Worm (Caenorhabditis elegans) whole organism, midembryonic: Measurements from ENCODE around the gene F54D12.10.

Experiments
- T22C8.4 ChIP-seq: fragments of 200-800 bp; sonication (Bioruptor generic); IDR thresholded peaks from 2 replicates; pipeline ENCODE4 v1.3.6; 2022; ENCODE audit warnings: missing genetic modification characterization, missing compliant biosample characterization
- cog-1 ChIP-seq: sonication (generic microtip); optimal IDR thresholded peaks from 2 replicates; lab custom pipeline; 2016; ENCODE audit warnings: missing genetic modification characterization, missing compliant biosample characterization
- flt-1 ChIP-seq: fragments of 200-800 bp; sonication (Bioruptor generic); IDR thresholded peaks from 2 replicates; pipeline ENCODE4 v1.3.6; 2022; ENCODE audit warnings: missing genetic modification characterization, missing compliant biosample characterization
- klf-2 ChIP-seq: fragments of 200-800 bp; sonication (Bioruptor generic); conservative IDR thresholded peaks from 2 replicates; pipeline ENCODE4 v1.3.6; 2022; ENCODE audit warnings: missing genetic modification reagents, missing genetic modification characterization, missing compliant biosample characterization
- med-1 ChIP-seq: sonication (generic microtip); optimal IDR thresholded peaks from 2 replicates; lab custom pipeline; 2017; ENCODE audit warnings: missing genetic modification characterization, mild to moderate bottlenecking, missing compliant biosample characterization, antibody characterized with exemption, missing genetic modification reagents; ENCODE audit not compliant: insufficient read depth
- ref-1 ChIP-seq: fragments of 200-800 bp; sonication (Bioruptor generic); conservative IDR thresholded peaks from 2 replicates; pipeline ENCODE4 v1.3.6; 2022; ENCODE audit warnings: missing genetic modification reagents, missing genetic modification characterization, missing compliant biosample characterization
- tab-1 ChIP-seq: fragments of 200-800 bp; sonication (Bioruptor generic); IDR thresholded peaks from 2 replicates; pipeline ENCODE4 v1.3.6; 2022; ENCODE audit warnings: missing genetic modification characterization, missing compliant biosample characterization
- ztf-23 ChIP-seq: fragments of 200-800 bp; sonication (Bioruptor generic); IDR thresholded peaks from 2 replicates; pipeline ENCODE4 v1.3.6; 2022; ENCODE audit warnings: missing genetic modification reagents, missing genetic modification characterization, missing compliant biosample characterization
- ztf-29 ChIP-seq: fragments of 200-800 bp; sonication (Bioruptor generic); IDR thresholded peaks from 2 replicates; pipeline ENCODE4 v1.3.6; 2022; ENCODE audit warnings: missing genetic modification reagents, missing genetic modification characterization, missing compliant biosample characterization

The F54D12.10 gene

DNA sequence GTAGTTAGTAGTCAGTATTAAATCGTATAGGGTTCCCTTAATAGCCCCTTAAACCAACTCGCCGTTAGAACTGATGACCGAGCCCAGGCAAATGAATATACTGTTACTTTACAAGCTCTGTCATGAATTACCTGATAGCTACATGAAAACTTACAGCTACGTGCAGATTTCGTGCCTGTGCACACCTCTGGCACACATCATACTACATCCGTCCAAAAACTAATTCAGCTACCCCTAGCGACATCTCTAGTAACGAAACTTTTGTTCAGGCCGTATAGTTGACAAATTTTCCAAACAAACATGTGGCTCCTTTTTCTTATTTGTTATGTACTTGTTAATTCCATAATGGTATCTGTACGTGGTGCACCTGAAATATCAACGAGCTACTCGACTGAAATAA, 21.9 kb upstream of the F54D12.10 start, which contains the start of gene F54D12.1:
Gene F54D12.1, plus strand, starts transcription at position 301 of the 400 bp plus-strand sequence.
- TF ChIP-seq ztf-29 (GFP tag; lab: Robert Waterston, UW) (no peak), cog-1 (no peak), klf-2 (no peak), ztf-23 (GFP tag; lab: Robert Waterston, UW) (no peak), T22C8.4 (GFP tag; lab: Robert Waterston, UW) (no peak), med-1 (GFP tag; lab: Kevin White, UChicago) (no peak), ref-1 (no peak), flt-1 (no peak), tab-1 (GFP tag; lab: Robert Waterston, UW) (no peak)

DNA sequence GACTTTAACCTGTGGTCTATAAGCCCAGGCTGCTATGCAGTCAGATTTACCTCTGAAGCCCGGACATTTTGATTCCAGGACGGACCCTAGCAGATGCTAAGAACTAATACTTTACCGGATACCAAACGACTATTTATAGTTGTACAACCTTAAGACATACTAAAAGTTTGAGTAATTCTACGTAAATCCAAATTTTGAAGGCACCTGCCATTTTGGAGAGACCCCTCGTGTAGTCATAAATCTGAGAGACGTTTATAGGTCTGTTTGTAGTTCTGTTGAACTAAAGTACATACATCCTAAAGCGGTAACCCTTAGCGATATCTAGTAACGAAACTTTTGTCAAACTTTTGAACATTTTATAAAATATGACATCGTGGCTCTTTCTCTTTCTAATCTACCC, 20.2 kb upstream of the F54D12.10 start, which contains the start of gene F54D12.2:
Gene F54D12.2, plus strand, starts transcription at position 301 of the 400 bp plus-strand sequence.
- TF ChIP-seq ref-1 (no peak), cog-1 (no peak), T22C8.4 (GFP tag; lab: Robert Waterston, UW) (no peak), ztf-23 (GFP tag; lab: Robert Waterston, UW) (no peak), med-1 (GFP tag; lab: Kevin White, UChicago) (no peak), tab-1 (GFP tag; lab: Robert Waterston, UW) (no peak), ztf-29 (GFP tag; lab: Robert Waterston, UW) (no peak), flt-1 (no peak), klf-2 (no peak)

DNA sequence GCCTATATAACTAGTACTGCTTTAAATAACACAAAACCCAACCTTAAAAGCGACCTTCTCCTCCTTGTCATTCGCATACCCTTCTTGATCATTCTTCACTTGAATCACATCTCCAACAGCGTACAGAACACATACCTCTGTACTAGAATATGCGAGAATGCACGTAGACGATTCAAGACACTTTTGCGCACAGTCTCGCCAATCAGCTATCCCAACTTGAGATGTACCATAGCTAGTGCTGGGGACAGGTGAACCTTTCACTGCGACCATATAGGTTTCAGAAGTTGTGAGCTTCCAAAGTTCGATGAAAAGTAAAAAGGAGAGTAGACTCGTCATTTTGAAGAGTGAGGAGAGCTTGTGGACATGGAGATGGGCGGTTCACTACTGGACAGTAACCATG, 19.5 kb upstream of the F54D12.10 start, which contains the start of gene F54D12.8:
Gene F54D12.8, minus strand, starts transcription at position 336 of the 400 bp plus-strand sequence.
- TF ChIP-seq ztf-29 (GFP tag; lab: Robert Waterston, UW) (no peak), med-1 (GFP tag; lab: Kevin White, UChicago) (no peak), ztf-23 (GFP tag; lab: Robert Waterston, UW) (no peak), tab-1 (GFP tag; lab: Robert Waterston, UW) (no peak), ref-1 (no peak), flt-1 (no peak), T22C8.4 (GFP tag; lab: Robert Waterston, UW) (no peak), cog-1 (no peak), klf-2 (no peak)

DNA sequence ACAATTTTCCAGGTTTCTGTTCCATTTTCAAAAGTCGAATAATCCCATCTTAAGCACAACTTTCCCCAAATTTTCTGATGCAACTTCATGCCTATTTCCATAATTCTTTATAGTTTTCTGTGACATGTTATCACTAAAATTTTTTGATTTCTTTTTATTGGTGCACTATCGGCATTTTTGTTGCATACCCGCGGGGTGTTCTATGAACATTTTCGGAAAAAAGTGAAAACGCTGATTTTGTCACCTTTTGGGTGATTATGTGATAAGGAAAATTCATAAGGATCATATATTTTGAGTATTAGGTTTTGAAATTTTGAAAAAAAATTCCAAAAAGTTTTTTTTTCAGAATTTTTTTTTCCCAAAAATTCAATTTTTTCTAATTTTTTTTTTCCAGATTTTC, 8.3 kb upstream of the F54D12.10 start, which contains the start of gene aat-7:
Gene aat-7, plus strand, starts transcription at position 393 of the 400 bp plus-strand sequence.
- TF ChIP-seq med-1 (GFP tag; lab: Kevin White, UChicago) (no peak), cog-1 (no peak), ref-1 (no peak), tab-1 (GFP tag; lab: Robert Waterston, UW) (no peak), klf-2 (no peak), flt-1 (no peak), ztf-29 (GFP tag; lab: Robert Waterston, UW) (no peak), ztf-23 (GFP tag; lab: Robert Waterston, UW) (no peak), T22C8.4 (GFP tag; lab: Robert Waterston, UW) (no peak)

DNA sequence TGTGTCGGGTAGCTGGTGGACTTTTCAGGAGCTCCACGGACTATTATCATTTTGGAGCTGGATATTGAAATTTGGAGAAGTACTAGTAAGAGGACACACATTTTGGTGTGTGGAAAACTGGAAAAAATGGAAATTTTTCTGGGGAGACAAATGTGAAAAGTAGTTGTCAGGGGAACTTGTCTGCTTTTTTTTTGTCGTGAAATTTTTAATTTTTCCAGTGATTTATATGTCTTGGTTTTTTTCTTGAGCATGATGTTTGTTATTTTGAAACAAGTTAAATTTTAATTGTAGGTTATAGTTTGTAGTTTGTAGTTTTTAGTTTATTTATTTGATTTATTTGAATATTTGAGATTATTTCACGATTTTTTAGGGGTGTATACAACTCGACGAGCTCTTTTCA, 7.1 kb upstream of the F54D12.10 start, which contains the start of gene F54D12.7:
Gene F54D12.7, minus strand, starts transcription at position 101 of the 400 bp plus-strand sequence.
- TF ChIP-seq ztf-23 (GFP tag; lab: Robert Waterston, UW) = no peak
- no peak for TF ChIP-seq ref-1
- no peak for TF ChIP-seq tab-1 (GFP tag; lab: Robert Waterston, UW)
- TF ChIP-seq ztf-29 (GFP tag; lab: Robert Waterston, UW) = no peak
- TF ChIP-seq flt-1 = no peak
- TF ChIP-seq klf-2 = no peak
- TF ChIP-seq med-1 (GFP tag; lab: Kevin White, UChicago) = no peak
- no peak for TF ChIP-seq T22C8.4 (GFP tag; lab: Robert Waterston, UW)
- no peak for TF ChIP-seq cog-1

DNA sequence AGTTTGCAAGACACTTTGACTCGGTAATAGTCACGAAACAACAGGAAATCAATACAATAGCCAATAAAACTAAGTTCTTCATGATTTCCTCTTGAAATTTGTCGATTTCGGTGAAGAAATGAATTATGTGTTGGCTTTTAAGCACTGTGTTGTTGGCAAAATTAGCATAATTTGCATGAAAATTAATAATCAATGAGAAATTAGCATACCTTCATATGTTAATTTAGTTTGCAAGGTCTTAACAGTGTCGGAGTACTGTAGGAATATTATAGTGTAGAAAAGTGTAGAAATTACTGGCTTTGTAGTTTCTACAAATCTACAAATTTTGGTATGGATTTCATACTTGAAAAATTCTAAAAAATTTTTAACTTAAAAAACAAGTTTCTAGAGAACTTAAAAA, 3.5 kb upstream of the F54D12.10 start, which contains the start of gene F54D12.9:
Gene F54D12.9, minus strand, starts transcription at position 101 of the 400 bp plus-strand sequence.
- no peak for TF ChIP-seq med-1 (GFP tag; lab: Kevin White, UChicago)
- TF ChIP-seq klf-2 = no peak
- no peak for TF ChIP-seq flt-1
- TF ChIP-seq tab-1 (GFP tag; lab: Robert Waterston, UW) = no peak
- no peak for TF ChIP-seq ztf-29 (GFP tag; lab: Robert Waterston, UW)
- TF ChIP-seq ztf-23 (GFP tag; lab: Robert Waterston, UW) = no peak
- TF ChIP-seq cog-1 = no peak
- no peak for TF ChIP-seq ref-1
- no peak for TF ChIP-seq T22C8.4 (GFP tag; lab: Robert Waterston, UW)

DNA sequence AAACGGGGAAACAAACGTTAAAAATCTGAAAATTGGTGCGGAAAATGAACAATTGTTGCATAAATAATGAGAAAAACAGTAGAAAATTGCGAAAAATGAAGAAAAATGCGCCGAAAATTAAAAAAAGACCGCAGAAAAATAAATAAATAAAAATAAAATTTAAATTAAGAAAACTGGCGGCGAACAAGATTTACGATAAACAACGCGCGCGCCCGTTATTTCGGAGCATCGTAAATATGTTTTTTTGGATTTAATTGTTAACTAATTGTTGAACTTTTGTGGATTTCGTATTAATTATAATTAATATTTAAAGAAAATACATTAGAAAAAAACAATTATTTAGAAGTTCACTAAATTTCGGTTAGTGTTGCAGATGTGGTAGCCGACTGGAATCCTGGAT, 1.4 kb downstream of the F54D12.10 start:
- no peak for TF ChIP-seq cog-1
- TF ChIP-seq ztf-29 (GFP tag; lab: Robert Waterston, UW) = no peak
- no peak for TF ChIP-seq ref-1
- TF ChIP-seq flt-1 = no peak
- TF ChIP-seq tab-1 (GFP tag; lab: Robert Waterston, UW) = no peak
- no peak for TF ChIP-seq med-1 (GFP tag; lab: Kevin White, UChicago)
- TF ChIP-seq T22C8.4 (GFP tag; lab: Robert Waterston, UW) = no peak
- TF ChIP-seq klf-2 = no peak
- no peak for TF ChIP-seq ztf-23 (GFP tag; lab: Robert Waterston, UW)

DNA sequence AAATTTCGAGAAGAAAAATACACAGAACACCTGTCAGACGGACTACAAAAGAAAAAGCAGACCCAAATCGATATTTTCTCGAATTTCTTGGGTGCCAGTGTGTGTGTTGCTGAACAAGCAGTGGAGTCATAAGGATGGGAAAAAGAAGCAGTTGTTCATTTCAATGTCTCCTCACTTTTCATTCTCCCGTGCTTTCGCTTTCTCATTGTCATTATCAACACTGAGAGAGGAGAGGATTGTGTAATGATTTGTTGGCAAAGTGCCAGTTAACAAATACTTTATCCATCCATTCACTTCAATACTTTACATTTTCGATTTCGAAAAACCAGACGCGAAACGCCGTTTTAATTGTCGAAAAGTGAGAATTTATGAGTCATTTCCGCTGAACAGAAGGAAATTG, 2.5 kb downstream of the F54D12.10 start:
- TF ChIP-seq T22C8.4 (GFP tag; lab: Robert Waterston, UW) = no peak
- TF ChIP-seq ztf-29 (GFP tag; lab: Robert Waterston, UW) = no peak
- no peak for TF ChIP-seq klf-2
- no peak for TF ChIP-seq tab-1 (GFP tag; lab: Robert Waterston, UW)
- no peak for TF ChIP-seq cog-1
- no peak for TF ChIP-seq flt-1
- no peak for TF ChIP-seq ref-1
- no peak for TF ChIP-seq ztf-23 (GFP tag; lab: Robert Waterston, UW)
- no peak for TF ChIP-seq med-1 (GFP tag; lab: Kevin White, UChicago)

DNA sequence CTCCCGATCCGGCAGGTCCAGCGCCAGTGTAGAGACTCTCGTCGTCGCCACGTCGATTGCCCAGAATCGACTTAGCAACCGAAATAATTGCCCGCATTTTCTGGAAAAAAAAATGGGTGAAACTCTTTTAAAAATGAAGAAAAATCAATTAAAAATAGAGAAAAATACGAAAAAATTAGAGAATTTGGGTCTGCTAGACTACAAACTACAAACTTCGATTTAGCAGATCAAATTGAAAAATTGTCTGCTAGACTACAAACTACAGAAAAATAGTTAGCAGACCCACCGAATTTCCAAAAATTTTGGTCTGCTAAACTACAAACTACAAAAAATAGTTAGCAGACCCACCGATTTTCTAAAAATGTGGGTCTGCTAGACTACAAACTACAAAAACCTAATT, 3.3 kb downstream of the F54D12.10 start, which contains the start of gene rog-1:
Gene rog-1, minus strand, starts transcription at position 101 of the 400 bp plus-strand sequence.
- TF ChIP-seq flt-1 (no peak), ref-1 (no peak), ztf-23 (GFP tag; lab: Robert Waterston, UW) (no peak), T22C8.4 (GFP tag; lab: Robert Waterston, UW) (no peak), tab-1 (GFP tag; lab: Robert Waterston, UW) (no peak), cog-1 (no peak), klf-2 (no peak), ztf-29 (GFP tag; lab: Robert Waterston, UW) (no peak), med-1 (GFP tag; lab: Kevin White, UChicago) (no peak)
